Fruit fly (Drosophila melanogaster) whole organism, embryonic: ENCODE measurements around the gene AnxB9.

Experiments used
- CG12236 ChIP-seq: fragments of 200-800 bp; sonication (Bioruptor generic); optimal IDR thresholded peaks from 2 replicates; lab custom pipeline; 2016; ENCODE audit warnings: missing biosample characterization, missing genetic modification characterization
- CG15601 ChIP-seq: fragments of 200-800 bp; sonication (Bioruptor generic); optimal IDR thresholded peaks from 3 replicates; lab custom pipeline; 2019; ENCODE audit warnings: missing biosample characterization, mild to moderate bottlenecking, missing genetic modification characterization, moderate library complexity
- CG5180 ChIP-seq: fragments of 200-800 bp; sonication (Bioruptor generic); optimal IDR thresholded peaks from 3 replicates; lab custom pipeline; 2017; ENCODE audit warnings: missing biosample characterization, missing genetic modification characterization, mild to moderate bottlenecking, moderate library complexity, missing genetic modification reagents
- Hsf ChIP-seq: fragments of 200-800 bp; sonication (Bioruptor generic); optimal IDR thresholded peaks from 3 replicates; lab custom pipeline; 2016; ENCODE audit warnings: missing biosample characterization, missing genetic modification characterization
- bsh ChIP-seq, 2 experiments: fragments of 200-800 bp; sonication (Bioruptor generic); optimal IDR thresholded peaks; 2 replicates each; lab custom pipeline; 2017 to 2018; ENCODE audit warnings: mild to moderate bottlenecking in 2 of 2, missing biosample characterization in 2 of 2, missing genetic modification characterization in 2 of 2, moderate library complexity in 1 of 2
- hth ChIP-seq: fragments of >200 bp; optimal IDR thresholded peaks from 2 replicates; lab custom pipeline; 2017; ENCODE audit warnings: inconsistent platforms
- mirr ChIP-seq: fragments of 200-800 bp; sonication (Bioruptor generic); optimal IDR thresholded peaks from 3 replicates; lab custom pipeline; 2018; ENCODE audit warnings: missing biosample characterization, mild to moderate bottlenecking, missing genetic modification characterization
- rib ChIP-seq: fragments of 200-800 bp; sonication (Bioruptor generic); IDR thresholded peaks from 2 replicates; pipeline ENCODE4 v1.3.6; 2022; ENCODE audit warnings: missing biosample characterization, missing genetic modification characterization
- ssp ChIP-seq: fragments of 200-800 bp; sonication (Bioruptor generic); IDR thresholded peaks from 2 replicates; pipeline ENCODE4 v1.3.6; 2022; ENCODE audit warnings: missing biosample characterization, missing genetic modification characterization

- no peak for TF ChIP-seq rib (GFP tag; lab: Robert Waterston, UW)
- no peak for TF ChIP-seq CG12236 (GFP tag; lab: Kevin White, UChicago)
- no peak for TF ChIP-seq bsh (GFP tag; optimal IDR thresholded peaks at IDR 0.05; lab: Kevin White, UChicago)
- TF ChIP-seq mirr = no peak
- no peak for TF ChIP-seq Hsf (GFP tag; lab: Kevin White, UChicago)
- TF ChIP-seq CG5180 = no peak
- no peak for TF ChIP-seq ssp (GFP tag; lab: Robert Waterston, UW)
- no peak for TF ChIP-seq hth
- no peak for TF ChIP-seq CG15601 (tag; lab: Kevin White, UChicago)
Observed at dm6 chr3R:21065696-21066080, 647 bp downstream of the AnxB9 start.
